Worm (Caenorhabditis elegans): ENCODE measurements around the gene gcn-2.
A peak's percentile ranks its signal among the peaks of the same experiment; 100 is the strongest.

Gene gcn-2

ce11 chrII:13117135-13117534 lies 33.2 kb downstream of the gcn-2 start, which contains the start of gene gfm-1 (continued):
- TF ChIP-seq madf-5 (GFP tag; IDR thresholded peaks at IDR 0.05), result no peak
- no peak for TF ChIP-seq T26A8.4 (GFP tag; IDR thresholded peaks at IDR 0.05)
- no peak for TF ChIP-seq ZK546.5 (tag; optimal IDR thresholded peaks at IDR 0.05)
- TF ChIP-seq spr-1 (tag; optimal IDR thresholded peaks at IDR 0.05), result no peak
- no peak for TF ChIP-seq lir-3 (tag; optimal IDR thresholded peaks at IDR 0.05)
- no peak for TF ChIP-seq lin-1 (GFP tag; IDR thresholded peaks at IDR 0.05)
- TF ChIP-seq mxl-3 (GFP tag; optimal IDR thresholded peaks at IDR 0.05), result no peak
- TF ChIP-seq lin-38 (GFP tag; IDR thresholded peaks at IDR 0.05), result peak; percentile 72
- no peak for TF ChIP-seq nhr-10 (tag; optimal IDR thresholded peaks at IDR 0.05)
- TF ChIP-seq hlh-11 (tag; optimal IDR thresholded peaks at IDR 0.05), result no peak
- TF ChIP-seq daf-12 (tag; optimal IDR thresholded peaks at IDR 0.05), result no peak
- TF ChIP-seq daf-19 (GFP tag; conservative IDR thresholded peaks at IDR 0.05), result no peak
- TF ChIP-seq jun-1 (tag; optimal IDR thresholded peaks at IDR 0.05), result no peak
- peak; percentile 49 for TF ChIP-seq nhr-102 (tag; optimal IDR thresholded peaks at IDR 0.05)
- TF ChIP-seq ctbp-1 (GFP tag; IDR thresholded peaks at IDR 0.05), result no peak
- TF ChIP-seq nhr-42 (GFP tag; IDR thresholded peaks at IDR 0.05), result no peak
- TF ChIP-seq ceh-62 (tag; optimal IDR thresholded peaks at IDR 0.05), result no peak
- TF ChIP-seq zfp-3 (GFP tag; conservative IDR thresholded peaks at IDR 0.05), result no peak
- no peak for TF ChIP-seq ceh-44 (GFP tag; IDR thresholded peaks at IDR 0.05)
- TF ChIP-seq lsy-2 (tag; optimal IDR thresholded peaks at IDR 0.05), result peak in 1 of 2 experiments; percentile 78
- TF ChIP-seq nhr-237 (tag; optimal IDR thresholded peaks at IDR 0.05), result no peak
- TF ChIP-seq pqm-1 (tag; optimal IDR thresholded peaks at IDR 0.05), result no peak
- no peak for TF ChIP-seq fos-1 (tag; optimal IDR thresholded peaks at IDR 0.05)
- no peak for TF ChIP-seq Y75B8A.6 (GFP tag; IDR thresholded peaks at IDR 0.05)
- no peak for TF ChIP-seq ztf-7 (tag; optimal IDR thresholded peaks at IDR 0.05)
- TF ChIP-seq ces-1 (GFP tag; optimal IDR thresholded peaks at IDR 0.05), result no peak
- peak; percentile 22 to 60 for TF ChIP-seq daf-16 (GFP tag; optimal IDR thresholded peaks at IDR 0.05)
- TF ChIP-seq daf-16 (tag; optimal IDR thresholded peaks at IDR 0.05), result peak; percentile 68
- no peak for TF ChIP-seq set-16 (GFP tag; IDR thresholded peaks at IDR 0.05)
- no peak for TF ChIP-seq lin-29 (GFP tag; IDR thresholded peaks at IDR 0.05)
- TF ChIP-seq D1046.2 (GFP tag; IDR thresholded peaks at IDR 0.05), result no peak
- no peak for TF ChIP-seq pha-4 (GFP tag; IDR thresholded peaks at IDR 0.05)
- no peak for TF ChIP-seq pha-4 (tag; optimal IDR thresholded peaks at IDR 0.05)
- no peak for TF ChIP-seq aly-2 (tag; optimal IDR thresholded peaks at IDR 0.05)
- no peak for TF ChIP-seq nhr-11 (tag; optimal IDR thresholded peaks at IDR 0.05)
- TF ChIP-seq madf-9 (GFP tag; conservative IDR thresholded peaks at IDR 0.05), result no peak; the same call in 1 of the 2 replicates
- TF ChIP-seq F49E8.2 (tag; optimal IDR thresholded peaks at IDR 0.05; ENCODE audit: borderline replicate concordance), result peak; percentile 29
- no peak for TF ChIP-seq arid-1 (GFP tag; conservative IDR thresholded peaks at IDR 0.05)
- TF ChIP-seq ceh-20 (GFP tag; IDR thresholded peaks at IDR 0.05), result no peak
- peak in 1 of 2 experiments; percentile 82 for TF ChIP-seq hif-1 (tag; optimal IDR thresholded peaks at IDR 0.05)
- no peak for TF ChIP-seq tra-1 (GFP tag; IDR thresholded peaks at IDR 0.05)
- TF ChIP-seq unc-62 (GFP tag; optimal IDR thresholded peaks at IDR 0.05 in 1 of 2), result no peak
- no peak for TF ChIP-seq unc-62 (tag; optimal IDR thresholded peaks at IDR 0.05)
- no peak for TF ChIP-seq spr-3 (GFP tag; optimal IDR thresholded peaks at IDR 0.05)
- TF ChIP-seq tag-97 (GFP tag; IDR thresholded peaks at IDR 0.05), result no peak
- no peak for TF ChIP-seq R02D3.7 (tag; optimal IDR thresholded peaks at IDR 0.05)
- TF ChIP-seq Y48G9A.11 (GFP tag; IDR thresholded peaks at IDR 0.05), result peak; percentile 54
- no peak for TF ChIP-seq F10B5.3 (tag; optimal IDR thresholded peaks at IDR 0.05)
- no peak for TF ChIP-seq mxl-2 (GFP tag; conservative IDR thresholded peaks at IDR 0.05)
- no peak for TF ChIP-seq nhr-25 (tag; optimal IDR thresholded peaks at IDR 0.05; ENCODE audit: borderline replicate concordance, insufficient read depth)
- peak; percentile 63 for TF ChIP-seq duxl-1 (tag; optimal IDR thresholded peaks at IDR 0.05; ENCODE audit: poor library complexity)
- no peak for TF ChIP-seq nhr-111 (GFP tag; optimal IDR thresholded peaks at IDR 0.05)

Measured in whole organism, L4 larva.